Fruit fly (Drosophila melanogaster): ENCODE measurements around the gene Mipp1.

Gene Mipp1

DNA sequence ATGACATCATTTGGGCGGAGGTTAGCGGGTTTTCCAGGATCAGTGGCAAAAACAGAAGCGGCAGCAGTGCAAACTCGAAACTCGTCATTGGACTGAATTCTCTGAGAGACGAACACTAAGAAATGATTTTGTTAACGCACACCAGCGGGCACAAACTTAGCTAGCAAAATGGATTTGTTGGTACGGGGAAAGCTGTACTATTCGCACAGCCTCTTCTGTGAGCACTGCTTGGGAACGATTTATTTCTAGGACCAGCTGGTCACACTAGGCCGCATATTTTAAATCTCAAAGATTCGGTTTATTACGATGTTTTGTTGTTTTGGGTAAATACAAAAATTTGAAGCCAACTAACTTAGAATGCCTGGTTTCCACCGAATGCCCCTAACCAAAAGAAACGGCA, 36.0 kb upstream of the Mipp1 start, which contains the start of gene CG4098 (continued):
- no peak for TF ChIP-seq fd102C (GFP tag; optimal IDR thresholded peaks at IDR 0.05)
- TF ChIP-seq dmrt99B (tag; optimal IDR thresholded peaks at IDR 0.05), result peak; percentile 31
- peak; percentile 69 for TF ChIP-seq CG14441 (GFP tag; IDR thresholded peaks at IDR 0.05)
- peak; percentile 53 for TF ChIP-seq Dref (GFP tag; IDR thresholded peaks at IDR 0.05)
- no peak for TF ChIP-seq pan (optimal IDR thresholded peaks at IDR 0.05)
- TF ChIP-seq pan (GFP tag; optimal IDR thresholded peaks at IDR 0.05 in 1 of 2, IDR thresholded peaks at IDR 0.05 in 1 of 2), result peak in 1 of 2 experiments; percentile 71
- no peak for TF ChIP-seq oc (tag; optimal IDR thresholded peaks at IDR 0.05)
- TF ChIP-seq Usf (GFP tag; optimal IDR thresholded peaks at IDR 0.05), result no peak
- peak; percentile 61 for TF ChIP-seq Myb (GFP tag; optimal IDR thresholded peaks at IDR 0.05)
- no peak for TF ChIP-seq twi (tag; optimal IDR thresholded peaks at IDR 0.05)
- TF ChIP-seq Ets65A (GFP tag), result no peak
- TF ChIP-seq sug (tag; optimal IDR thresholded peaks at IDR 0.05), result peak; percentile 40
- peak; percentile 64 for TF ChIP-seq al (GFP tag; IDR thresholded peaks at IDR 0.05)
- peak; percentile 30 for TF ChIP-seq CG10654 (GFP tag; optimal IDR thresholded peaks at IDR 0.05)
- TF ChIP-seq CG3847 (GFP tag; IDR thresholded peaks at IDR 0.05), result peak; percentile 93
- no peak for TF ChIP-seq z (GFP tag; IDR thresholded peaks at IDR 0.05)
- TF ChIP-seq fu2 (GFP tag; optimal IDR thresholded peaks at IDR 0.05), result peak; percentile 56
- peak; percentile 13 for TF ChIP-seq Mes4 (GFP tag; optimal IDR thresholded peaks at IDR 0.05)
- no peak for TF ChIP-seq bowl (GFP tag; IDR thresholded peaks at IDR 0.05)
- TF ChIP-seq aop (GFP tag; IDR thresholded peaks at IDR 0.05), result no peak
- TF ChIP-seq CG32532 (GFP tag; IDR thresholded peaks at IDR 0.05), result peak; percentile 81
- peak; percentile 39 for TF ChIP-seq ERR (GFP tag; optimal IDR thresholded peaks at IDR 0.05)
- TF ChIP-seq ssp (GFP tag; IDR thresholded peaks at IDR 0.05), result peak; percentile 46
- no peak for TF ChIP-seq CG6654 (GFP tag; optimal IDR thresholded peaks at IDR 0.05)
- TF ChIP-seq CG15696 (tag; optimal IDR thresholded peaks at IDR 0.05), result no peak
- no peak for TF ChIP-seq CG10431 (GFP tag; optimal IDR thresholded peaks at IDR 0.05)
- peak; percentile 45 for TF ChIP-seq CG17829 (tag; optimal IDR thresholded peaks at IDR 0.05)
- TF ChIP-seq ems (GFP tag; optimal IDR thresholded peaks at IDR 0.05), result peak; percentile 58
- TF ChIP-seq ATbp (GFP tag; optimal IDR thresholded peaks at IDR 0.05), result peak; percentile 31
- TF ChIP-seq dmrt11E (tag; optimal IDR thresholded peaks at IDR 0.05), result no peak
- peak; percentile 20 for TF ChIP-seq PHDP (tag; optimal IDR thresholded peaks at IDR 0.05)
- no peak for TF ChIP-seq CG6254 (GFP tag; optimal IDR thresholded peaks at IDR 0.05)
- peak; percentile 7 to 39 for TF ChIP-seq Hr51 (GFP tag; optimal IDR thresholded peaks at IDR 0.05)
- TF ChIP-seq vnd (GFP tag; IDR thresholded peaks at IDR 0.05; ENCODE audit: partially characterized antibody), result no peak
- TF ChIP-seq CG10274 (GFP tag; optimal IDR thresholded peaks at IDR 0.05), result no peak
- no peak for TF ChIP-seq run (tag; optimal IDR thresholded peaks at IDR 0.05)
- no peak for TF ChIP-seq hth (optimal IDR thresholded peaks at IDR 0.05)
- TF ChIP-seq CG14014 (GFP tag; IDR thresholded peaks at IDR 0.05), result peak; percentile 81
- peak; percentile 21 for TF ChIP-seq lbe (GFP tag; optimal IDR thresholded peaks at IDR 0.05)
- TF ChIP-seq CG7556 (GFP tag; optimal IDR thresholded peaks at IDR 0.05), result peak; percentile 6
- peak; percentile 19 for TF ChIP-seq eyg (GFP tag; optimal IDR thresholded peaks at IDR 0.05)
- peak; percentile 10 for TF ChIP-seq ftz-f1 (GFP tag; optimal IDR thresholded peaks at IDR 0.05)
- TF ChIP-seq Kr (GFP tag; optimal IDR thresholded peaks at IDR 0.05), result no peak
- TF ChIP-seq CG18476 (GFP tag; optimal IDR thresholded peaks at IDR 0.05), result no peak
- TF ChIP-seq Camta (GFP tag; optimal IDR thresholded peaks at IDR 0.05), result peak; percentile 48
- no peak for TF ChIP-seq Trl (optimal IDR thresholded peaks at IDR 0.05)
- peak; percentile 72 for TF ChIP-seq Trl (GFP tag; optimal IDR thresholded peaks at IDR 0.05)
- peak; percentile 36 for TF ChIP-seq Atf3 (GFP tag; optimal IDR thresholded peaks at IDR 0.05)
- peak; percentile 48; the same call in 1 of the 2 replicates for TF ChIP-seq Nf-YA (GFP tag; IDR thresholded peaks at IDR 0.05)
- no peak for TF ChIP-seq hb (GFP tag; IDR thresholded peaks at IDR 0.05; ENCODE audit: partially characterized antibody)
- TF ChIP-seq Asciz (GFP tag; optimal IDR thresholded peaks at IDR 0.05), result peak; percentile 5
- TF ChIP-seq CG10321 (GFP tag; IDR thresholded peaks at IDR 0.05), result 0 out of 2 replicates have a peak, but pooled peaks have one; percentile 9
- peak; percentile 59 for TF ChIP-seq bab2 (GFP tag; optimal IDR thresholded peaks at IDR 0.05)
